Fruit fly (Drosophila melanogaster) whole organism, prepupa: ENCODE data around the gene CG13071.

ENCODE experiments used
- Blimp-1 ChIP-seq: fragments of 200-800 bp; sonication (Bioruptor generic); optimal IDR thresholded peaks from 3 replicates; lab custom pipeline; 2017; ENCODE audit warnings: missing biosample characterization, missing genetic modification characterization, mild to moderate bottlenecking, moderate library complexity, missing genetic modification reagents
- CG6792 ChIP-seq: fragments of 200-800 bp; sonication (Bioruptor generic); optimal IDR thresholded peaks from 3 replicates; lab custom pipeline; 2016; ENCODE audit warnings: missing biosample characterization, missing genetic modification characterization
- CG6854 ChIP-seq: fragments of 200-800 bp; sonication (Bioruptor generic); optimal IDR thresholded peaks from 2 replicates; lab custom pipeline; 2017; ENCODE audit warnings: missing biosample characterization, mild to moderate bottlenecking, missing genetic modification characterization
- CG9139 ChIP-seq: fragments of 200-800 bp; sonication (Bioruptor generic); optimal IDR thresholded peaks from 3 replicates; lab custom pipeline; 2017; ENCODE audit warnings: missing biosample characterization, mild to moderate bottlenecking, missing genetic modification characterization
- Eip78C ChIP-seq: fragments of 200-800 bp; sonication (Bioruptor generic); peaks from one replicate; lab custom pipeline; 2016; ENCODE audit warnings: missing biosample characterization, missing genetic modification characterization
- Gug ChIP-seq: fragments of 200-800 bp; sonication (Bioruptor generic); IDR thresholded peaks from 2 replicates; pipeline ENCODE4 v1.3.6; 2022; ENCODE audit warnings: missing biosample characterization, missing genetic modification characterization
- Hr39 ChIP-seq: fragments of 200-800 bp; sonication (Bioruptor generic); optimal IDR thresholded peaks from 2 replicates; lab custom pipeline; 2016; ENCODE audit warnings: missing biosample characterization, missing genetic modification characterization
- Met ChIP-seq: fragments of 200-800 bp; sonication (Bioruptor generic); optimal IDR thresholded peaks from 3 replicates; lab custom pipeline; 2016; ENCODE audit warnings: missing biosample characterization, missing genetic modification characterization
- OdsH ChIP-seq: fragments of 200-800 bp; sonication (Bioruptor generic); optimal IDR thresholded peaks from 3 replicates; lab custom pipeline; 2016; ENCODE audit warnings: missing biosample characterization, missing genetic modification characterization
- Sox14 ChIP-seq: fragments of 200-800 bp; sonication (Bioruptor generic); optimal IDR thresholded peaks from 3 replicates; lab custom pipeline; 2016; ENCODE audit warnings: missing biosample characterization, missing genetic modification characterization
- acj6 ChIP-seq: fragments of 200-800 bp; sonication (Bioruptor generic); optimal IDR thresholded peaks from 3 replicates; lab custom pipeline; 2016; ENCODE audit warnings: missing biosample characterization, missing genetic modification characterization
- salr ChIP-seq, 2 experiments: fragments of 200-800 bp; sonication (Bioruptor generic); optimal IDR thresholded peaks; 3 replicates each; lab custom pipeline; 2016 to 2018; ENCODE audit warnings: missing biosample characterization in 2 of 2, missing genetic modification characterization in 2 of 2, mild to moderate bottlenecking in 1 of 2

DNA sequence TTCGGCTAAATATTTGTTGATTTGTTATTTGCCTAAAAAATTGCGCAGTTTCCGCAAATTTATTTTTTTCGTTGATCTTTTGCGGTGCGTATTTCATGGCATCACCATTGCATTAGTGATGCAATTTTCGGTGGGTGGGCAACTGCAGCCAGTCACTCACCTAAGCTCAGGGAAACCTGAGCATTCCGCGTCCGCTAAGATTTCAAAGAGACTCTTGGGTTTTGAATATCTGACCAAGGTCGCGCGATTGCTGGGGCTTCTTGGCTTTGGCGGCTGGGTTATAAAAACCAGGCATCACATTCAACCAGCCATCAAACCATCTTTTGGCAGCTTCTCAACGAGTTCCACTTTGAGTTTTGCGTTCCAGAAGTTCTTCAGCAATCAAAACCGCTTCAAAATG is at the start of gene CG13071:
- no peak for TF ChIP-seq Sox14 (GFP tag; lab: Kevin White, UChicago)
- no peak for TF ChIP-seq CG6854 (GFP tag; lab: Kevin White, UChicago)
- no peak for TF ChIP-seq CG6792 (GFP tag; lab: Kevin White, UChicago)
- TF ChIP-seq CG9139 (GFP tag; lab: Kevin White, UChicago) = no peak
- TF ChIP-seq salr (GFP tag; optimal IDR thresholded peaks at IDR 0.05; lab: Kevin White, UChicago) = no peak
- TF ChIP-seq Gug (GFP tag; lab: Robert Waterston, UW) = no peak
- no peak for TF ChIP-seq OdsH (GFP tag; lab: Kevin White, UChicago)
- no peak for TF ChIP-seq Blimp-1 (GFP tag; lab: Kevin White, UChicago)
- no peak for TF ChIP-seq Eip78C (GFP tag; lab: Kevin White, UChicago)
- no peak for TF ChIP-seq Met
- TF ChIP-seq acj6 (GFP tag; lab: Kevin White, UChicago) = no peak
- no peak for TF ChIP-seq Hr39 (GFP tag; lab: Kevin White, UChicago)
